Worm (Caenorhabditis elegans): ENCODE results near the gene tmem-184.

tmem-184 gene

ce11 chrX:14657445-14657844, 49.2 kb downstream of the tmem-184 start:
- TF ChIP-seq snpc-4 (GFP tag; optimal IDR thresholded peaks at IDR 0.05) (no peak), snpc-4 (tag; optimal IDR thresholded peaks at IDR 0.05) (peak in 3 of 4 experiments; percentile 59 to 84 (median 76)), ZK185.1 (tag; optimal IDR thresholded peaks at IDR 0.05; ENCODE audit: poor library complexity, severe bottlenecking) (no peak)

- TF ChIP-seq ets-4 (GFP tag; optimal IDR thresholded peaks at IDR 0.05) (no peak), madf-8 (GFP tag; conservative IDR thresholded peaks at IDR 0.05) (no peak), F55B11.4 (tag; optimal IDR thresholded peaks at IDR 0.05; ENCODE audit: borderline replicate concordance, insufficient read depth) (no peak), K12H6.12 (tag; optimal IDR thresholded peaks at IDR 0.05) (no peak), die-1 (tag; optimal IDR thresholded peaks at IDR 0.05) (no peak), hrde-1 (tag; optimal IDR thresholded peaks at IDR 0.05; ENCODE audit: borderline replicate concordance) (no peak), hlh-12 (tag; optimal IDR thresholded peaks at IDR 0.05) (no peak), bed-2 (GFP tag; IDR thresholded peaks at IDR 0.05) (no peak), attf-5 (GFP tag; optimal IDR thresholded peaks at IDR 0.05) (no peak), ztf-28 (GFP tag; IDR thresholded peaks at IDR 0.05) (no peak), lin-54 (GFP tag; optimal IDR thresholded peaks at IDR 0.05) (no peak), snpc-1.1 (tag; optimal IDR thresholded peaks at IDR 0.05; ENCODE audit: insufficient read depth) (no peak), ztf-25 (GFP tag; IDR thresholded peaks at IDR 0.05) (no peak), ztf-18 (tag; optimal IDR thresholded peaks at IDR 0.05) (no peak), nhr-27 (tag; optimal IDR thresholded peaks at IDR 0.05) (no peak), ZK185.1 (tag; optimal IDR thresholded peaks at IDR 0.05; ENCODE audit: poor library complexity, severe bottlenecking) (no peak), let-526 (GFP tag; IDR thresholded peaks at IDR 0.05) (no peak), ceh-79 (tag; optimal IDR thresholded peaks at IDR 0.05) (no peak), ceh-27 (GFP tag; optimal IDR thresholded peaks at IDR 0.05) (no peak)
These were observed 52.0 kb downstream of the tmem-184 start, which contains the start of gene syg-2 for ce11 chrX:14654668-14655067. syg-2 (plus strand) TSS chrX:14654968.

Measured in whole organism, young adult.